Worm (Caenorhabditis elegans) whole organism, late embryonic: ENCODE measurements around the gene T06C10.3.

Source experiments
- C38D4.7 ChIP-seq: fragments of 200-800 bp; sonication (Bioruptor generic); optimal IDR thresholded peaks from 2 replicates; lab custom pipeline; 2018; ENCODE audit warnings: mild to moderate bottlenecking, missing genetic modification characterization, moderate library complexity, missing compliant biosample characterization
- F13H6.1 ChIP-seq: sonication (generic microtip); optimal IDR thresholded peaks from 2 replicates; lab custom pipeline; 2016; ENCODE audit warnings: missing genetic modification characterization, missing compliant biosample characterization
- hlh-13 ChIP-seq: fragments of 200-800 bp; sonication (Bioruptor generic); optimal IDR thresholded peaks from 2 replicates; lab custom pipeline; 2018; ENCODE audit warnings: mild to moderate bottlenecking, missing genetic modification characterization, missing compliant biosample characterization
- hlh-8 ChIP-seq: sonication (generic microtip); optimal IDR thresholded peaks from 2 replicates; lab custom pipeline; 2016; ENCODE audit warnings: missing genotype, missing genetic modification characterization, missing compliant biosample characterization
- nhr-11 ChIP-seq: fragments of 150-350 bp; optimal IDR thresholded peaks from 2 replicates; lab custom pipeline; 2014; ENCODE audit warnings: missing biosample characterization, missing genetic modification characterization
- pha-4 ChIP-seq: fragments of 150-350 bp; optimal IDR thresholded peaks from 2 replicates; lab custom pipeline; 2018; ENCODE audit warnings: missing biosample characterization, missing genetic modification reagents, missing genetic modification characterization
- sox-4 ChIP-seq: sonication (generic microtip); optimal IDR thresholded peaks from 2 replicates; lab custom pipeline; 2017; ENCODE audit warnings: mild to moderate bottlenecking, missing genetic modification characterization, inconsistent platforms, missing compliant biosample characterization
- tbx-2 ChIP-seq: sonication (generic microtip); optimal IDR thresholded peaks from 2 replicates; lab custom pipeline; 2016; ENCODE audit warnings: missing genetic modification characterization, missing compliant biosample characterization

- TF ChIP-seq pha-4 (no peak), nhr-11 (tag; lab: Kevin White, UChicago) (no peak), sox-4 (tag; lab: Kevin White, UChicago) (no peak), hlh-8 (no peak), C38D4.7 (GFP tag; lab: Kevin White, UChicago) (no peak), hlh-13 (GFP tag; lab: Kevin White, UChicago) (no peak), tbx-2 (tag; lab: Kevin White, UChicago) (no peak), F13H6.1 (tag; lab: Kevin White, UChicago) (no peak)
These were observed 21.3 kb upstream of the T06C10.3 start for ce11 chrIV:7849235-7849634.
